Fruit fly (Drosophila melanogaster) whole organism, larva: ENCODE results near the gene CG9673.
A peak's percentile ranks its signal among the peaks of the same experiment; 100 is the strongest.

Source experiments
- noc ChIP-seq: fragments of 200-800 bp; sonication (Bioruptor generic); optimal IDR thresholded peaks from 3 replicates; lab custom pipeline; 2019; ENCODE audit warnings: missing biosample characterization, mild to moderate bottlenecking, missing genetic modification characterization, moderate library complexity

Gene CG9673

DNA sequence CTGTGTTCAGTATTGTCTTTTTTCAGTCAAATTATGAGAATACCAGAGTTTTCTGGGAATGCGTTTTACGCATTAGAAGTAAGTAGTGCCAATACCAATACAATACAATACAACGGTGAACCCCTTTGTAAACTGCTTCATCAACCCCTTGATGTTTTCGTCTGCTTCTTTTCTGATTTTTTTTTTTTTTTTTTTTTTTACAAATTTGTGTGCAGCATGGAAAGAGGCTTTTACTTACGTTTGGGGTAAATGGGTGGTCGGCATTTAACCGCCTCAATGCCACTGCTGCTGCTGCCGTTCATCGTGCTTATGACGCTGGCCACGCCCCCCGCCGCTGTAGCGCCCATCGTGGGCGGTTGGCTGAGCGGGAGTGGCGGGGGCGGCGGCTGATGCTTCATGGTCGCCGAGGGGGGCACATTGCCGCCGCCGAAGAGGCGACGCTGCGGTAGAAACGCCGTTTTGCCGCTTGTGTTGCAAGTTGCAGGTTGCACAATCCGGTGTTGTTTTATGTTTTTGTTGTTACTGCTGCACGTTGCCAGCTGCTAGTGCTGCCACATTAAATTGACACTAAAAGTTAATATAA, 9.8 kb downstream of the CG9673 start:
- TF ChIP-seq noc = no peak

- peak; percentile 70 for TF ChIP-seq noc
These were observed 11.4 kb downstream of the CG9673 start for dm6 chrX:16692325-16692724.

DNA sequence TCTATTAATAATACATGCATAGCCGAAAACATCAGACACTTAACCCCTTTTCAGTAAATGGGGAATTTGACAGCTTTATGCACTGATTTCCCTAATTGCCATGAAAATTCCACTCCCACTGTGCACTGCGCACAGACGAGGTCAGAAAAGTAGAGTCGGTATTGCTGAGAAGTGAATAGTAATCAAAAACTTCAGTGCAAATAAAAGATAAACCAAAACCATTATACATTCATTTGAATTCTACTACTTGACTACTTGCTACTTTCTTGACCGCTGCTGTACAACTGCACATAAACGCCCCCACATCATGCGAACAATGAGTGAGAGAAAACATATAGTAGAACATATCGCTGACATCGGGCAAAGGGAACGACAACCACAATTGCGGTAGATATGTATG, 12.2 kb downstream of the CG9673 start:
- no peak for TF ChIP-seq noc

- no peak for TF ChIP-seq noc
These were observed 13.2 kb downstream of the CG9673 start for dm6 chrX:16690499-16690898.

dm6 chrX:16689966-16690365, 13.7 kb downstream of the CG9673 start:
- TF ChIP-seq noc = no peak

dm6 chrX:16689339-16689738, 14.3 kb downstream of the CG9673 start:
- TF ChIP-seq noc = no peak

DNA sequence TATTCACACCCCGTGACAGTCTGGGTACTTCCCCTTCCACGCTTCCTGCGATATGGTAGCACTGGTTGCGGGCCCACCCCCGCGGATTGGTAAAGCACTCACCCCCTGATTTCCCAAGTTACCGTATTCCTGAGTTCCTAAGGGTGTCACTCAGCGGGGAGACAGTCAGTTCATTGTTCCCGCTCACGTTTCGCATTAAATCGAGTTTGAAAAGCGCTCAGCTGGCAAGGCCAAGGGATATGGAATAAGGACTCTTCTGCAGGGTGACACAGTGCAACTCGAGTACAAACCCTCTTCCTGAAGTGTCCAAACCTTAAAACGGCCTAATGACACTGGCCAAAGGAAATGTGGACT, 15.6 kb downstream of the CG9673 start:
- TF ChIP-seq noc = no peak

- no peak for TF ChIP-seq noc
These were observed 16.1 kb downstream of the CG9673 start for dm6 chrX:16687400-16688105.

DNA sequence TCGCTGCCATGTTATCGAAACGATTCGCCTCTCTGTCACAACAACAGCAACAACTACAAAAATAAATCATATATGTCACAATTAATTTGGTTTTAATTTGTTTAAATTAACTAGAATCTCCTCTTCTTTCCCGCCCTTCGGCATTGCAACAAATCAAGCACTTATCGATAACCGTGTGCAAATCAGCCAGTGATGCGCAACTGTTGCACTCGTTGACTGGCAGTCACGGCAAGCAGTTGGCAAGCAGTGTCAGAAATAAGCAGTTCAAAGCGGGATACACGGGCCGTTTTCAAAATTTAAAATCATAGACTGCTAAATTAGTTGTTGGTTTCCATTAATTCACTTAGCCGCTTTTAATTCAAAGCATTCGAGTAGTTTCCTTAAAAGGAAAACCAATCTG, 19.9 kb downstream of the CG9673 start, which contains the start of gene Axs:
Axs (minus strand) TSS at position 131 of the 400 bp plus-strand sequence.
- no peak for TF ChIP-seq noc

DNA sequence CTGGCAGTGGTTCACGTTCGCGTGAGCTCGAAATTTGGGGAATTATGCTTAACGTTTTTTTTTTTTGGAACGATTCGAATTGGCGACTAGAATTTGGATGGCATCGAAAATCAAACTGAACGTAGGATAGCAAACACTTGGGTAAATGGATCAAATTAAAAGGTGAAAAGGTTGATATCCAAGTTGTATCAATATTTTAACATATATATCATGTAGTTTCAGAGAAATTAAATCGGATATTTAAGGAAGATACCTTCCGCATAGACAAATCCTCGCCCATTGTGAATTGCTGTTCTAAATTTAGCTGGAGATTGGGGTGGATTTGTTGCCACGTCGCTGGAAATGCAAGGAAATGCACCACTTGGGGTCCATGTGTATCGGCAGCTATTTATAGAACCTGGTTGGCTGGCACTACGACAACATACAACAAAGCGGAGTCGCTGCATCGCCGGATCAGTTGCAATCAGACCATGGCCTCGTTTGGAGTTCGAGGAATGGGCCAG, 24.8 kb downstream of the CG9673 start, which contains the start of the genes CG13010 and sing:
CG13010 (minus strand) TSS at position 101 of the 503 bp plus-strand sequence.
sing (plus strand) TSS at position 453 of the 503 bp plus-strand sequence.
- no peak for TF ChIP-seq noc

DNA sequence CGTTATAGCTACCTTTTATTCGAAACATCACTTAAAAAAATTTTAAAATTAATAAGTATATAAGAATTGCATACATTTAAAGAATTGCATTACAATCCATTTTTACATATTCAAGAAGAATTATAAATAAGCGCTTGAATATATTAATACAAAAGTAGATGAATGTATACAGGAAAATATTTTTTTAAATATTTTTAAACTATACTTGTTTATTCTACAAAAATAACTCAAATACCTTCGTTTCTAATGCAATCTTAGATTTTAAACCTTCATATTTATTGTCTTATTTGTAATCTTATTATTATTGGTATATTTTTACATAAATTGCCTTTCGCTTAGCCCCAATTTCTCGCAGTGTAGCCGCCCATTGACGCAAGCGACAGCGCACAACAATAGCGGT, 26.5 kb downstream of the CG9673 start:
- TF ChIP-seq noc = no peak

DNA sequence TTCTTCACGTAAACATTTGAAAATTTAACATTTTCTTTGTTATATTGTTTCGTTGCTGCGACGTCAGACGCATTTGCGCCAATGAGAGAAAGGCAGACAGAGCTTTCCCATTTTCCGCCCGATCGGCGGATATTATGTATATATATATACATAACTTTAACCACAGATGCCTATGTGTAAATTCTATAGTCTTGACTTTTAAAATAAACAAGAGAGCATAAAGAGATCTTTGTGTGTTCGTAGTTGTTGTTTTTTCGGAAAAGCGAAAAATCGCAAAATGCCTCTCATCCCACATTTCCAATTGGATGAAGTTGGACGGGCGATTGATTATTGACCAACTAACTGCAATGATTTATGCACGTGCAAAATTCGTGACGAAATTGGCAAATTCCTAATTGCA, 27.0 kb downstream of the CG9673 start, which contains the start of gene CG13012:
CG13012 (minus strand) TSS at position 101 of the 400 bp plus-strand sequence.
- TF ChIP-seq noc = no peak

DNA sequence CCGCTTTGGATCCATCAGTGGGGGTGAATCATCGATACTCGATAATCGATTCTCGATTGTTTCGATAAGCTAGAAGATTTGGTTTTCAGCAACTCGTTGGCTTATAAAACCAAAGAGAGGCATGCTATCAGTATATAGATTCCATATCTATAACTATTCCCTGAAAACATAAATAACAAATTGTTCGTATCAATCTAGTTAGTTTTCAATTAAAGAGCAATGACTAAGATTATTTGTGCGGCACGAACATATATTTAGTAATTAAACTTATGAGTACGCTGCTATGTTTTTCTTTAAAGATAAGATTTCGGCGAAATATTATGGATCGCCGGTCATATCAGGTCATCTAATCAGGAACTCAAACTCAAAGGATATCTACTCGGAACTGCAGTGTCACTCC, 29.1 kb downstream of the CG9673 start:
- TF ChIP-seq noc = no peak

DNA sequence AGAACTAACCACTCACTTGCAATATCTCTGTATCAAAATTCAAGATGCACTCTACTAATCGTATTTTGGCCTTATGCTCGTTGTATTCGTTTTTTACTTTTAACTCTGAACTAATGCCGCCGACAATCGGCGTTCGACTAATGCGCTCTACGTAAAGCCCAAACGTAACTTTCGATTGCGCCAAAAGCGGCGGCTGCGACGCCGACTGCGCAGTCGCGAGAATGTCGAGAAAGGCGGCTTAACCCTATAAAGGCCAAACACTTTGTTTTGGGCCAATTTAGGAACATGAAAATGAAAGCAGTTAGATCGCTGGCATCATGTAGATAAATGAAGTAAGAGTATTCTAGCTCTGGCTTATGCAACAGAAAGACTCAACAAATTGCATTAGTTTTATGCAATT, 30.8 kb downstream of the CG9673 start:
- no peak for TF ChIP-seq noc

DNA sequence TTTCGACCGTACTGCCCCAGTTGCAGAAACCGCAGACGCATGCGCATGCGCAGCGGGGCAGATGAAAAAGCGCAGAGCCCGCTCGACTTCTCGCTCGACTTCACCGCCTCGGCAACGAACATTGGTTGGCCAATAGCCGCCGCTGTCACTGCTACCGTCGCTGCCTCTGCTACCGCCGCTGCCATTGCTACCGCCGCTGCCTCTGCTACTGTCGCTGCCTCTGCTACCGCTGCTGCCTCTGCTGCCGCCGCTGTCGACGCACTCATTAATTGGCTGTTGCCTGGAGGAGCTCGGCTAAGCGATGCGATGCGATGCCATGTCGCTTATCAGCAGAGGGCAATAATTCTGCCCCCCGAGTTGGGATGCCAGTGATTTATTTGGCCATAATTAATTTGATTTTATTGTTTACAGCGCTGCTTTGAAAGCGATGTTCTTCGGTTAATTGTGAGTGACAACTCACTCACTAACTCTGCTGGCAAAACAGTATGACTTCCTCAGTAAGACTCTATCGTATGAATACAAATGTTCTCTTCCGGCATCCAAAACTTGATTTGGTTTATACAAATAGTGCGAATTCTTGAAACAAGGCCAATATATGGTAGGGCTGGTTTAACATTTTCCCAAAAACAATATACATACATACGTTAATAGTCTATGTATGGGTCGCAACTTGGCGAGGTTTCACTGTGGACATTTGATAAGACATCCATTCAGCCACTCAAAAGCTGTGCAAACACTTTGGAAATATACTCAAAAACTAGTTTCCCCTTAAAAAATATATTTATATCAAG, 32.8 kb downstream of the CG9673 start:
- peak; percentile 81 for TF ChIP-seq noc

dm6 chrX:16670262-16670661, 33.4 kb downstream of the CG9673 start:
- no peak for TF ChIP-seq noc

DNA sequence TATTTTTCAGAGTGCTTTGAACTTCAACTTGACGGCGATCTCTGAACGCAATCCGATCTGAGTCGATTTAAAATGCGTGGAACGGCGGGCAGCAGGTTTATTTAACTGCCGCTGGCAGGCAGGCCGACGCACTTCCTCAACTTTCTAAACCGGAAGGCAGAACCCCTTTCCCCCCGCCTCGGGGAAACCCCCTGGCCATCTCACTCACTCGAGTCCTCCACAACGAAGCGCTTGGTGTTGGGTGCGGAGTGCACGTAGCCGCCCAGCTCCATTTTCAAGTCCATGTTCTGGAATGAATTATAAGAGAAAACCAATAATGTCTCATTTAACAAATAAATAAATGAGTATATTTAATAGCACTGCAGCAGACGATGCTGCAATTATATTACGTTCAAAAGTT, 33.8 kb downstream of the CG9673 start:
- no peak for TF ChIP-seq noc
